Fruit fly (Drosophila melanogaster) whole organism, prepupa: ENCODE results near the gene CAH7.
A peak's percentile ranks its signal among the peaks of the same experiment; 100 is the strongest.

ENCODE experiments used
- CG10631 ChIP-seq: fragments of 200-800 bp; sonication (Bioruptor generic); optimal IDR thresholded peaks from 2 replicates; lab custom pipeline; 2016; ENCODE audit warnings: missing biosample characterization, missing genetic modification characterization
- CG10669 ChIP-seq: fragments of 200-800 bp; sonication (Bioruptor generic); optimal IDR thresholded peaks from 3 replicates; lab custom pipeline; 2018; ENCODE audit warnings: missing biosample characterization, mild to moderate bottlenecking, missing genetic modification characterization, moderate library complexity
- CG11762 ChIP-seq: fragments of 200-800 bp; sonication (Bioruptor generic); optimal IDR thresholded peaks from 3 replicates; lab custom pipeline; 2016; ENCODE audit warnings: missing biosample characterization, missing genetic modification characterization; ENCODE audit not compliant: insufficient read depth
- CG11902 ChIP-seq: fragments of 200-800 bp; sonication (Bioruptor generic); optimal IDR thresholded peaks from 3 replicates; lab custom pipeline; 2016; ENCODE audit warnings: missing biosample characterization, missing genetic modification characterization
- CG15336 ChIP-seq: fragments of 200-800 bp; sonication (Bioruptor generic); IDR thresholded peaks from 2 replicates; pipeline ENCODE4 v1.3.6; 2022; ENCODE audit warnings: missing biosample characterization, missing genetic modification characterization
- CG1621 ChIP-seq: fragments of 200-800 bp; sonication (Bioruptor generic); optimal IDR thresholded peaks from 3 replicates; lab custom pipeline; 2018; ENCODE audit warnings: missing biosample characterization, mild to moderate bottlenecking, missing genetic modification characterization
- CG16779 ChIP-seq: fragments of 200-800 bp; sonication (Bioruptor generic); optimal IDR thresholded peaks from 3 replicates; lab custom pipeline; 2017; ENCODE audit warnings: missing biosample characterization, mild to moderate bottlenecking, missing genetic modification characterization
- CG32006 ChIP-seq: fragments of 200-800 bp; sonication (Bioruptor generic); optimal IDR thresholded peaks from 3 replicates; lab custom pipeline; 2017; ENCODE audit warnings: missing biosample characterization, mild to moderate bottlenecking, missing genetic modification characterization
- CG3919 ChIP-seq: fragments of 200-800 bp; sonication (Bioruptor generic); optimal IDR thresholded peaks from 3 replicates; lab custom pipeline; 2016; ENCODE audit warnings: missing biosample characterization, missing genetic modification characterization
- CG4318 ChIP-seq: fragments of 200-800 bp; sonication (Bioruptor generic); optimal IDR thresholded peaks from 3 replicates; lab custom pipeline; 2017; ENCODE audit warnings: missing biosample characterization, mild to moderate bottlenecking, missing genetic modification characterization
- CG6276 ChIP-seq: fragments of 200-800 bp; sonication (Bioruptor generic); optimal IDR thresholded peaks from 2 replicates; lab custom pipeline; 2017; ENCODE audit warnings: missing biosample characterization, mild to moderate bottlenecking, missing genetic modification characterization
- CG6792 ChIP-seq: fragments of 200-800 bp; sonication (Bioruptor generic); optimal IDR thresholded peaks from 3 replicates; lab custom pipeline; 2016; ENCODE audit warnings: missing biosample characterization, missing genetic modification characterization
- CG6808 ChIP-seq: fragments of 200-800 bp; sonication (Bioruptor generic); optimal IDR thresholded peaks from 3 replicates; lab custom pipeline; 2017; ENCODE audit warnings: missing biosample characterization, missing genetic modification characterization, mild to moderate bottlenecking, moderate library complexity, missing genetic modification reagents
- CG6854 ChIP-seq: fragments of 200-800 bp; sonication (Bioruptor generic); optimal IDR thresholded peaks from 2 replicates; lab custom pipeline; 2017; ENCODE audit warnings: missing biosample characterization, mild to moderate bottlenecking, missing genetic modification characterization
- CG7368 ChIP-seq: fragments of 200-800 bp; sonication (Bioruptor generic); optimal IDR thresholded peaks from 3 replicates; lab custom pipeline; 2016; ENCODE audit warnings: missing biosample characterization, missing genetic modification characterization
- CG8319 ChIP-seq: fragments of 200-800 bp; sonication (Bioruptor generic); optimal IDR thresholded peaks from 3 replicates; lab custom pipeline; 2016; ENCODE audit warnings: missing biosample characterization, missing genetic modification characterization
- CG9139 ChIP-seq: fragments of 200-800 bp; sonication (Bioruptor generic); optimal IDR thresholded peaks from 3 replicates; lab custom pipeline; 2017; ENCODE audit warnings: missing biosample characterization, mild to moderate bottlenecking, missing genetic modification characterization
- Eip78C ChIP-seq: fragments of 200-800 bp; sonication (Bioruptor generic); peaks from one replicate; lab custom pipeline; 2016; ENCODE audit warnings: missing biosample characterization, missing genetic modification characterization
- Ets21C ChIP-seq: fragments of 200-800 bp; sonication (Bioruptor generic); optimal IDR thresholded peaks from 3 replicates; lab custom pipeline; 2016; ENCODE audit warnings: missing biosample characterization, missing genetic modification characterization
- Ets96B ChIP-seq: fragments of 200-800 bp; optimal IDR thresholded peaks from 2 replicates; lab custom pipeline; 2019; ENCODE audit warnings: missing biosample characterization, mild to moderate bottlenecking, missing genetic modification characterization, moderate library complexity
- Hr38 ChIP-seq: sonication (Bioruptor generic); optimal IDR thresholded peaks from 2 replicates; lab custom pipeline; 2016; ENCODE audit warnings: missing biosample characterization, missing genetic modification characterization
- Hr39 ChIP-seq: fragments of 200-800 bp; sonication (Bioruptor generic); optimal IDR thresholded peaks from 2 replicates; lab custom pipeline; 2016; ENCODE audit warnings: missing biosample characterization, missing genetic modification characterization
- Hr4 ChIP-seq: fragments of 200-800 bp; sonication (Bioruptor generic); optimal IDR thresholded peaks from 3 replicates; lab custom pipeline; 2016; ENCODE audit warnings: missing biosample characterization, missing genetic modification characterization
- Lpt ChIP-seq: fragments of 200-800 bp; sonication (Bioruptor generic); optimal IDR thresholded peaks from 3 replicates; lab custom pipeline; 2016; ENCODE audit warnings: missing biosample characterization, missing genetic modification characterization
- OdsH ChIP-seq: fragments of 200-800 bp; sonication (Bioruptor generic); optimal IDR thresholded peaks from 3 replicates; lab custom pipeline; 2016; ENCODE audit warnings: missing biosample characterization, missing genetic modification characterization
- Smox ChIP-seq: fragments of 200-800 bp; sonication (Bioruptor generic); optimal IDR thresholded peaks from 3 replicates; lab custom pipeline; 2016; ENCODE audit warnings: missing biosample characterization, missing genetic modification characterization
- Sox102F ChIP-seq: fragments of 200-800 bp; sonication (Bioruptor generic); optimal IDR thresholded peaks from 2 replicates; lab custom pipeline; 2016; ENCODE audit warnings: missing biosample characterization, mild to moderate bottlenecking, missing genetic modification characterization
- Sox14 ChIP-seq: fragments of 200-800 bp; sonication (Bioruptor generic); optimal IDR thresholded peaks from 3 replicates; lab custom pipeline; 2016; ENCODE audit warnings: missing biosample characterization, missing genetic modification characterization
- achi ChIP-seq: fragments of 200-800 bp; sonication (Bioruptor generic); optimal IDR thresholded peaks from 3 replicates; lab custom pipeline; 2016; ENCODE audit warnings: missing biosample characterization, missing genetic modification characterization
- acj6 ChIP-seq: fragments of 200-800 bp; sonication (Bioruptor generic); optimal IDR thresholded peaks from 3 replicates; lab custom pipeline; 2016; ENCODE audit warnings: missing biosample characterization, missing genetic modification characterization
- cyc ChIP-seq: fragments of 200-800 bp; sonication (Bioruptor generic); optimal IDR thresholded peaks from 3 replicates; lab custom pipeline; 2016; ENCODE audit warnings: missing biosample characterization, missing genetic modification characterization
- dac ChIP-seq: fragments of 200-800 bp; sonication (Bioruptor generic); optimal IDR thresholded peaks from 2 replicates; lab custom pipeline; 2017; ENCODE audit warnings: missing biosample characterization, mild to moderate bottlenecking, missing genetic modification characterization
- fd85E ChIP-seq: fragments of 200-800 bp; sonication (Bioruptor generic); optimal IDR thresholded peaks from 3 replicates; lab custom pipeline; 2016; ENCODE audit warnings: missing biosample characterization, missing genetic modification characterization
- fkh ChIP-seq: fragments of 200-800 bp; sonication (Bioruptor generic); optimal IDR thresholded peaks from 3 replicates; lab custom pipeline; 2017; ENCODE audit warnings: missing biosample characterization, mild to moderate bottlenecking, missing genetic modification characterization, moderate library complexity
- lz ChIP-seq: fragments of 200-800 bp; sonication (Bioruptor generic); optimal IDR thresholded peaks from 3 replicates; lab custom pipeline; 2016; ENCODE audit warnings: missing biosample characterization, missing genetic modification characterization
- pdm3 ChIP-seq: fragments of 200-800 bp; sonication (Bioruptor generic); optimal IDR thresholded peaks from 3 replicates; lab custom pipeline; 2016; ENCODE audit warnings: missing biosample characterization, missing genetic modification characterization
- salr ChIP-seq, 2 experiments: fragments of 200-800 bp; sonication (Bioruptor generic); optimal IDR thresholded peaks; 3 replicates each; lab custom pipeline; 2016 to 2018; ENCODE audit warnings: missing biosample characterization in 2 of 2, missing genetic modification characterization in 2 of 2, mild to moderate bottlenecking in 1 of 2
- spab ChIP-seq: fragments of 200-800 bp; sonication (Bioruptor generic); optimal IDR thresholded peaks from 2 replicates; lab custom pipeline; 2017; ENCODE audit warnings: missing biosample characterization, mild to moderate bottlenecking, missing genetic modification characterization, missing genetic modification reagents
- ss ChIP-seq, 2 experiments: fragments of 200-800 bp; sonication (Bioruptor generic); optimal IDR thresholded peaks; 2 replicates in 1 of 2; 3 replicates in 1 of 2; lab custom pipeline; 2017 to 2018; ENCODE audit warnings: mild to moderate bottlenecking in 2 of 2, missing biosample characterization in 2 of 2, missing genetic modification characterization in 2 of 2, moderate library complexity in 1 of 2
- svp ChIP-seq: fragments of 200-800 bp; sonication (Bioruptor generic); peaks from one replicate; lab custom pipeline; 2016; ENCODE audit warnings: missing biosample characterization, missing genetic modification characterization
- topi ChIP-seq: fragments of 200-800 bp; sonication (Bioruptor generic); optimal IDR thresholded peaks from 3 replicates; lab custom pipeline; 2016; ENCODE audit warnings: missing biosample characterization, missing genetic modification characterization
- vri ChIP-seq: fragments of 200-800 bp; sonication (Bioruptor generic); optimal IDR thresholded peaks from 3 replicates; lab custom pipeline; 2016; ENCODE audit warnings: missing biosample characterization, mild to moderate bottlenecking, missing genetic modification characterization

The CAH7 gene

dm6 chr3R:10111815-10112185 is 237 bp upstream of the CAH7 start (continued):
- TF ChIP-seq CG6792 (GFP tag; lab: Kevin White, UChicago) (peak; percentile 38), Hr38 (GFP tag; lab: Kevin White, UChicago) (no peak), OdsH (peak; percentile 35), topi (GFP tag; lab: Kevin White, UChicago) (peak; percentile 34), CG4318 (GFP tag; lab: Kevin White, UChicago) (peak; percentile 15), ss (GFP tag; optimal IDR thresholded peaks at IDR 0.05; lab: Kevin White, UChicago) (no peak)

- TF ChIP-seq CG9139 (GFP tag; lab: Kevin White, UChicago) (no peak), vri (no peak), topi (GFP tag; lab: Kevin White, UChicago) (no peak), CG6854 (GFP tag; lab: Kevin White, UChicago) (no peak), CG10669 (GFP tag; lab: Kevin White, UChicago) (no peak), Hr38 (GFP tag; lab: Kevin White, UChicago) (no peak), CG32006 (no peak), achi (GFP tag; lab: Kevin White, UChicago) (no peak), CG6808 (GFP tag; lab: Kevin White, UChicago) (no peak), CG3919 (GFP tag; lab: Kevin White, UChicago) (no peak), acj6 (GFP tag; lab: Kevin White, UChicago) (no peak), Hr39 (no peak), fkh (GFP tag; lab: Kevin White, UChicago) (no peak), lz (GFP tag; lab: Kevin White, UChicago) (no peak), pdm3 (GFP tag; lab: Kevin White, UChicago) (no peak)
- TF ChIP-seq, all 60 proteins: peak for 0
Observed at dm6 chr3R:10113746-10114145, 1.7 kb downstream of the CAH7 start.

DNA sequence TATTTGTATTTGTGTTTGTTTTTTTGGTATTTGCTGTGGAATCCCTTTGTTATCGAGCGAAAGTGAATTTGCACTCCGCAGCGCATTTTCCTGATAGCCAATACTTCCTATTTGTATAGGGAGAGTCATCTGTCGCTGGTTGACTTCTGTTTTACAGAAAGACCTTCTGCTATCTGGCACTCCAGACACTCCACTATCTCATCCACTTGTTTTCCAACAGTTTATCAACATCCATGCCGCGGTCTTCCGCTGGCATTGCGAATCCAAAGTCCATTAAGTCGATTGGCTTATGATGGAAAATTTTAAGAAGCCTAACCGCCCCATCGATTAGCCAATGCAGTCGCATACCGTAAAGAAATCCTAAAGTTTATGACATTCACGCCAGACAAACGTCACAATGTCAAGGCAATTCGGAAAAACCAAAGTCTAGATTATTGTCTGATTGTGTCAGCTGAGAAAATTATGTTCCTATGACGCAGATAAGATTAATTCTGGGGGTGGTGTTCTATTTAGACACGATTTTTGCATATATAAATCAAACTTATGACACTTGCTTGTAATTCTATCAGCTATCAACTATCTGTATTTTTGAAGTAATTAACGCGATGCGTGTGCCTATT is 3.0 kb downstream of the CAH7 start:
- TF ChIP-seq Ets21C (no peak), Sox102F (GFP tag; lab: Kevin White, UChicago) (no peak), CG10631 (GFP tag; lab: Kevin White, UChicago) (no peak), Hr4 (GFP tag; lab: Kevin White, UChicago) (no peak), fd85E (GFP tag; lab: Kevin White, UChicago) (no peak), spab (GFP tag; lab: Kevin White, UChicago) (peak; percentile 14), svp (GFP tag; lab: Kevin White, UChicago) (peak; percentile 63), ss (GFP tag; optimal IDR thresholded peaks at IDR 0.05; lab: Kevin White, UChicago) (peak; percentile 56 to 65), OdsH (no peak), Eip78C (peak; percentile 79), Sox14 (GFP tag; lab: Kevin White, UChicago) (no peak), CG8319 (GFP tag; lab: Kevin White, UChicago) (no peak), CG1621 (tag; lab: Kevin White, UChicago) (no peak), CG6792 (GFP tag; lab: Kevin White, UChicago) (no peak), salr (GFP tag; optimal IDR thresholded peaks at IDR 0.05; lab: Kevin White, UChicago) (no peak), cyc (GFP tag; lab: Kevin White, UChicago) (no peak), CG7368 (no peak), CG6276 (GFP tag; lab: Kevin White, UChicago) (peak; percentile 31), CG6808 (GFP tag; lab: Kevin White, UChicago) (peak; percentile 37), topi (GFP tag; lab: Kevin White, UChicago) (no peak), dac (GFP tag; lab: Kevin White, UChicago) (no peak), CG15336 (GFP tag; lab: Robert Waterston, UW) (no peak), CG11762 (GFP tag; lab: Kevin White, UChicago) (no peak), CG10669 (GFP tag; lab: Kevin White, UChicago) (peak; percentile 18), acj6 (GFP tag; lab: Kevin White, UChicago) (no peak), CG16779 (tag; lab: Kevin White, UChicago) (no peak), Hr39 (no peak), CG9139 (GFP tag; lab: Kevin White, UChicago) (peak; percentile 49), Ets96B (no peak), vri (no peak), CG11902 (GFP tag; lab: Kevin White, UChicago) (no peak), Lpt (GFP tag; lab: Kevin White, UChicago) (no peak), Smox (GFP tag; lab: Kevin White, UChicago) (no peak), CG3919 (GFP tag; lab: Kevin White, UChicago) (no peak), pdm3 (GFP tag; lab: Kevin White, UChicago) (no peak)
